Fruit fly (Drosophila melanogaster) whole organism, embryonic: ENCODE results near the gene CG33795.
A peak's percentile ranks its signal among the peaks of the same experiment; 100 is the strongest.

Experiments used
- Aef1 ChIP-seq: fragments of 200-800 bp; sonication (Bioruptor generic); IDR thresholded peaks from 3 replicates; pipeline ENCODE4 v1.3.6; 2022; ENCODE audit warnings: missing biosample characterization, missing genetic modification characterization
- BEAF-32 ChIP-seq: fragments of 200-800 bp; sonication (Bioruptor generic); optimal IDR thresholded peaks from 3 replicates; lab custom pipeline; 2017; ENCODE audit warnings: missing biosample characterization, missing genetic modification characterization, mild to moderate bottlenecking, moderate library complexity, missing genetic modification reagents
- CG10147 ChIP-seq: fragments of 200-800 bp; sonication (Bioruptor generic); optimal IDR thresholded peaks from 2 replicates; lab custom pipeline; 2019; ENCODE audit warnings: missing biosample characterization, mild to moderate bottlenecking, missing genetic modification characterization, moderate library complexity
- CG10267 ChIP-seq: fragments of 200-800 bp; sonication (Bioruptor generic); optimal IDR thresholded peaks from 2 replicates; lab custom pipeline; 2018; ENCODE audit warnings: missing biosample characterization, mild to moderate bottlenecking, missing genetic modification characterization, moderate library complexity
- CG10565 ChIP-seq: fragments of 200-800 bp; sonication (Bioruptor generic); optimal IDR thresholded peaks from 3 replicates; lab custom pipeline; 2016; ENCODE audit warnings: missing biosample characterization, mild to moderate bottlenecking, missing genetic modification characterization
- CG12104 ChIP-seq: fragments of 200-800 bp; sonication (Bioruptor generic); optimal IDR thresholded peaks from 3 replicates; lab custom pipeline; 2016; ENCODE audit warnings: missing biosample characterization, missing genetic modification characterization
- CG12155 ChIP-seq: fragments of 200-800 bp; sonication (Bioruptor generic); optimal IDR thresholded peaks from 3 replicates; lab custom pipeline; 2016; ENCODE audit warnings: missing biosample characterization, missing genetic modification characterization
- CG12942 ChIP-seq: fragments of 200-800 bp; sonication (Bioruptor generic); optimal IDR thresholded peaks from 3 replicates; lab custom pipeline; 2016; ENCODE audit warnings: missing biosample characterization, missing genetic modification characterization
- CG15073 ChIP-seq: fragments of 200-800 bp; sonication (Bioruptor generic); optimal IDR thresholded peaks from 2 replicates; lab custom pipeline; 2016; ENCODE audit warnings: missing biosample characterization, missing genetic modification characterization
- CG15269 ChIP-seq: fragments of 200-800 bp; sonication (Bioruptor generic); optimal IDR thresholded peaks from 2 replicates; lab custom pipeline; 2018; ENCODE audit warnings: missing biosample characterization, mild to moderate bottlenecking, missing genetic modification characterization, moderate library complexity
- CG1529 ChIP-seq: fragments of 200-800 bp; sonication (Bioruptor generic); optimal IDR thresholded peaks from 3 replicates; lab custom pipeline; 2018; ENCODE audit warnings: missing biosample characterization, missing genetic modification characterization
- CG15514 ChIP-seq: fragments of 200-800 bp; sonication (Bioruptor generic); optimal IDR thresholded peaks from 3 replicates; lab custom pipeline; 2017; ENCODE audit warnings: missing biosample characterization, missing genetic modification characterization, mild to moderate bottlenecking, moderate library complexity, missing genetic modification reagents
- CG1603 ChIP-seq: fragments of 200-800 bp; sonication (Bioruptor generic); optimal IDR thresholded peaks from 2 replicates; lab custom pipeline; 2019; ENCODE audit warnings: missing biosample characterization, mild to moderate bottlenecking, missing genetic modification characterization, moderate library complexity
- CG16863 ChIP-seq: fragments of 200-800 bp; sonication (Bioruptor generic); optimal IDR thresholded peaks from 3 replicates; lab custom pipeline; 2016; ENCODE audit warnings: missing biosample characterization, missing genetic modification characterization
- CG17361 ChIP-seq: fragments of 200-800 bp; sonication (Bioruptor generic); IDR thresholded peaks from 3 replicates; pipeline ENCODE4 v1.3.6; 2022; ENCODE audit warnings: missing biosample characterization, missing genetic modification characterization
- CG2202 ChIP-seq: fragments of 200-800 bp; sonication (Bioruptor generic); optimal IDR thresholded peaks from 2 replicates; lab custom pipeline; 2018; ENCODE audit warnings: missing biosample characterization, mild to moderate bottlenecking, missing genetic modification characterization
- CG4328 ChIP-seq: fragments of 200-800 bp; sonication (Bioruptor generic); optimal IDR thresholded peaks from 3 replicates; lab custom pipeline; 2017; ENCODE audit warnings: missing biosample characterization, missing genetic modification reagents, missing genetic modification characterization
- CG4424 ChIP-seq: fragments of 200-800 bp; sonication (Bioruptor generic); optimal IDR thresholded peaks from 3 replicates; lab custom pipeline; 2016; ENCODE audit warnings: missing biosample characterization, missing genetic modification characterization
- CG6254 ChIP-seq: fragments of 200-800 bp; sonication (Bioruptor generic); optimal IDR thresholded peaks from 3 replicates; lab custom pipeline; 2017; ENCODE audit warnings: mild to moderate bottlenecking, missing biosample characterization, missing genetic modification reagents, missing genetic modification characterization
- CG6683 ChIP-seq: fragments of 200-800 bp; sonication (Bioruptor generic); optimal IDR thresholded peaks from 2 replicates; lab custom pipeline; 2017; ENCODE audit warnings: missing biosample characterization, mild to moderate bottlenecking, missing genetic modification characterization, missing genetic modification reagents
- CG9817 ChIP-seq: fragments of 200-800 bp; sonication (Bioruptor generic); optimal IDR thresholded peaks from 2 replicates; lab custom pipeline; 2018; ENCODE audit warnings: missing biosample characterization, mild to moderate bottlenecking, missing genetic modification characterization, moderate library complexity
- CG9876 ChIP-seq: fragments of 200-800 bp; sonication (Bioruptor generic); optimal IDR thresholded peaks from 2 replicates; lab custom pipeline; 2016; ENCODE audit warnings: missing biosample characterization, missing genetic modification characterization
- Dip2 ChIP-seq: fragments of 200-800 bp; sonication (Bioruptor generic); IDR thresholded peaks from 2 replicates; pipeline ENCODE4 v1.3.6; 2022; ENCODE audit warnings: missing biosample characterization, missing genetic modification characterization
- Doc3 ChIP-seq: fragments of 200-800 bp; sonication (Bioruptor generic); IDR thresholded peaks from 3 replicates; pipeline ENCODE4 v1.3.6; 2022; ENCODE audit warnings: missing biosample characterization, missing genetic modification characterization; ENCODE audit not compliant: partially characterized antibody
- HmgD ChIP-seq: fragments of 200-800 bp; sonication (Bioruptor generic); optimal IDR thresholded peaks from 3 replicates; lab custom pipeline; 2016; ENCODE audit warnings: missing biosample characterization, missing genetic modification characterization
- Lim3 ChIP-seq: fragments of 200-800 bp; sonication (Bioruptor generic); IDR thresholded peaks from 2 replicates; pipeline ENCODE4 v1.3.6; 2022; ENCODE audit warnings: missing biosample characterization, missing genetic modification characterization
- Mrtf ChIP-seq: fragments of 200-800 bp; sonication (Bioruptor generic); IDR thresholded peaks from 3 replicates; pipeline ENCODE4 v1.3.6; 2022; ENCODE audit warnings: missing biosample characterization, missing genetic modification characterization
- NFAT ChIP-seq: fragments of 200-800 bp; sonication (Bioruptor generic); IDR thresholded peaks from 2 replicates; pipeline ENCODE4 v1.3.6; 2022; ENCODE audit warnings: missing biosample characterization, missing genetic modification characterization
- Pdp1 ChIP-seq, 2 experiments: fragments of 200-800 bp; sonication (Bioruptor generic); optimal IDR thresholded peaks; 3 replicates each; lab custom pipeline; 2016; ENCODE audit warnings: missing biosample characterization in 2 of 2, missing genetic modification characterization in 2 of 2, mild to moderate bottlenecking in 1 of 2, moderate library complexity in 1 of 2
- Spps ChIP-seq: fragments of 200-800 bp; sonication (Bioruptor generic); optimal IDR thresholded peaks from 2 replicates; lab custom pipeline; 2018; ENCODE audit warnings: missing biosample characterization, mild to moderate bottlenecking, missing genetic modification characterization
- ase ChIP-seq: fragments of 200-800 bp; sonication (Bioruptor generic); IDR thresholded peaks from 3 replicates; pipeline ENCODE4 v1.3.6; 2022; ENCODE audit warnings: missing biosample characterization, missing genetic modification characterization
- btn ChIP-seq: fragments of 200-800 bp; sonication (Bioruptor generic); optimal IDR thresholded peaks from 2 replicates; lab custom pipeline; 2016; ENCODE audit warnings: missing biosample characterization, missing genetic modification characterization
- crc ChIP-seq: fragments of 200-800 bp; sonication (Bioruptor generic); optimal IDR thresholded peaks from 2 replicates; lab custom pipeline; 2016; ENCODE audit warnings: missing biosample characterization, missing genetic modification characterization
- crol ChIP-seq: fragments of 200-800 bp; sonication (Bioruptor generic); IDR thresholded peaks from 2 replicates; pipeline ENCODE4 v1.3.6; 2022; ENCODE audit warnings: missing biosample characterization, missing genetic modification characterization
- dm ChIP-seq: fragments of 200-800 bp; sonication (Bioruptor generic); optimal IDR thresholded peaks from 3 replicates; lab custom pipeline; 2016; ENCODE audit warnings: missing biosample characterization, missing genetic modification characterization
- en ChIP-seq: fragments of 200-800 bp; sonication (Bioruptor generic); optimal IDR thresholded peaks from 2 replicates; lab custom pipeline; 2016; ENCODE audit warnings: missing biosample characterization, missing genetic modification characterization
- eyg ChIP-seq: fragments of 200-800 bp; sonication (Bioruptor generic); optimal IDR thresholded peaks from 3 replicates; lab custom pipeline; 2016; ENCODE audit warnings: missing biosample characterization, missing genetic modification characterization
- fd3F ChIP-seq: fragments of 200-800 bp; sonication (Bioruptor generic); optimal IDR thresholded peaks from 2 replicates; lab custom pipeline; 2018; ENCODE audit warnings: missing biosample characterization, mild to moderate bottlenecking, missing genetic modification characterization, moderate library complexity
- gcm2 ChIP-seq: fragments of 200-800 bp; sonication (Bioruptor generic); optimal IDR thresholded peaks from 2 replicates; lab custom pipeline; 2016; ENCODE audit warnings: missing biosample characterization, missing genetic modification characterization
- her ChIP-seq: fragments of 200-800 bp; sonication (Bioruptor generic); optimal IDR thresholded peaks from 2 replicates; lab custom pipeline; 2016; ENCODE audit warnings: missing biosample characterization, missing genetic modification characterization
- maf-S ChIP-seq: fragments of 200-800 bp; sonication (Bioruptor generic); optimal IDR thresholded peaks from 2 replicates; lab custom pipeline; 2016; ENCODE audit warnings: missing biosample characterization, missing genetic modification characterization
- oc ChIP-seq: fragments of 200-800 bp; sonication (Bioruptor generic); optimal IDR thresholded peaks from 2 replicates; lab custom pipeline; 2018; ENCODE audit warnings: missing biosample characterization, mild to moderate bottlenecking, missing genetic modification characterization, moderate library complexity
- pzg ChIP-seq: fragments of 200-800 bp; sonication (Bioruptor generic); optimal IDR thresholded peaks from 3 replicates; lab custom pipeline; 2018; ENCODE audit warnings: missing biosample characterization, mild to moderate bottlenecking, missing genetic modification characterization, moderate library complexity
- shn ChIP-seq: fragments of 200-800 bp; sonication (Bioruptor generic); optimal IDR thresholded peaks from 3 replicates; lab custom pipeline; 2016; ENCODE audit warnings: missing biosample characterization, missing genetic modification characterization
- stc ChIP-seq: fragments of 200-800 bp; sonication (Bioruptor generic); IDR thresholded peaks from 2 replicates; pipeline ENCODE4 v1.3.6; 2022; ENCODE audit warnings: missing biosample characterization, missing genetic modification characterization
- ttk ChIP-seq: fragments of 200-800 bp; sonication (Bioruptor generic); IDR thresholded peaks from 2 replicates; pipeline ENCODE4 v2.1.2; 2022; ENCODE audit warnings: missing biosample characterization, missing genetic modification characterization
- twi ChIP-seq: fragments of 200-800 bp; optimal IDR thresholded peaks from 2 replicates; lab custom pipeline; 2019; ENCODE audit warnings: missing biosample characterization, mild to moderate bottlenecking, missing genetic modification characterization, moderate library complexity
- unc-4 ChIP-seq: fragments of 200-800 bp; sonication (Bioruptor generic); IDR thresholded peaks from 2 replicates; pipeline ENCODE4 v1.3.6; 2022; ENCODE audit warnings: missing biosample characterization, missing genetic modification characterization; ENCODE audit not compliant: partially characterized antibody
- yki ChIP-seq: fragments of >200 bp; optimal IDR thresholded peaks from 3 replicates; lab custom pipeline; 2018

The CG33795 gene

DNA sequence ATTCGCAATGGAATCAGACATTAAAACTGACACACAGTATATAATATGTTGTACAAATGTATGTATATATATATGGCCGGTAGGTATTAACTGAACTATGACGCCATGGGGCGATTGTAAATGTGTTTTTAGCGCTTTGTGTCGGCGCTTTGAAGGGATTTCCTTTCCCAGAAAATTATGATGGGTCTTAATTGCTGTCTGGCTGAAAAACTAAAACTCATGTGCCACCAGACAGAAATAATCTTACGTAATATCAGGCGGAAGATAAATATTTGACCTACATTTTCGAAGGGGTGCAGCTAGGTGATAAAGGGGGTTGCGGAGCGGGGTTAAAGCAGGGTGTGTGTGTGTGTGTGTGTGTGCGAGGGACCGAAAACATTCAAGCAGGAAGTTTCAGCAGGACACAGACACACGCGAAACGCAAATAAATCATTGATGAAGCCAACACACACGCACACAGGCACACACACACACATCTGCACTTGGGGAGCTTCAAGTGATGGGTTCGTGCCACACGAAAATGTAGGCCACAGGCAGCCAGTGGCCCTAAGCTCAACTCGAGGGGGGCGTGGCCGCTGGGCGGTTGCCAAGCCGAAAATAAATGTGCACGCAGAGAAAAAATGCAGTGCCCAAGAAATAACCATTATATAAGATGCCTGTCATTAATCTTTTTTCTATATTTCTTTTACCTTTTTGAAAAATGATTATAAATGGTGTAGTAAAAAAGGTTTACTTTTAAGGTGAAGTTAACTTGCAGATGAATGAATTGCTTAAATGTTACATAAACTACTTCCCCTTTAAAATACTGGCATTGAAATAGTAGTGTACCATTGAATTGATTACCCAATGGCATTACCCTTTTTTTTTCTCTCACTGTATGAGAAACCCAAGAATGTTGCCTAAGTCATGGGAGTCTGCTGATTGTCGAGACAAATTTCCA, 13.7 kb downstream of the CG33795 start (continued):
- TF ChIP-seq gcm2 (GFP tag; lab: Kevin White, UChicago) (no peak), en (GFP tag; lab: Kevin White, UChicago) (peak; percentile 43), CG4424 (GFP tag; lab: Kevin White, UChicago) (peak; percentile 53), CG17361 (peak; percentile 40; the same call in 2 of the 3 replicates), CG2202 (tag; lab: Kevin White, UChicago) (no peak), CG16863 (GFP tag; lab: Kevin White, UChicago) (peak; percentile 35), oc (tag; lab: Kevin White, UChicago) (no peak), her (GFP tag; lab: Kevin White, UChicago) (peak; percentile 12), Mrtf (GFP tag; lab: Robert Waterston, UW) (no peak), fd3F (peak; percentile 11), ttk (GFP tag; lab: Robert Waterston, UW) (peak; percentile 30; the same call in 1 of the 2 replicates), pzg (GFP tag; lab: Kevin White, UChicago) (no peak), maf-S (GFP tag; lab: Kevin White, UChicago) (peak; percentile 14), CG12155 (GFP tag; lab: Kevin White, UChicago) (peak; percentile 7), ase (GFP tag; lab: Robert Waterston, UW) (no peak), CG10267 (tag; lab: Kevin White, UChicago) (peak; percentile 43), CG1603 (tag; lab: Kevin White, UChicago) (peak; percentile 34), Doc3 (GFP tag; lab: Robert Waterston, UW) (no peak), yki (lab: Kevin White, UChicago) (no peak), dm (peak; percentile 0), crc (peak; percentile 2), Lim3 (GFP tag; lab: Robert Waterston, UW) (0 out of 2 replicates have a peak, but pooled peaks have one; percentile 22), Spps (tag; lab: Kevin White, UChicago) (no peak), shn (GFP tag; lab: Kevin White, UChicago) (peak; percentile 29), CG12104 (GFP tag; lab: Kevin White, UChicago) (no peak), CG12942 (peak; percentile 23), CG1529 (GFP tag; lab: Kevin White, UChicago) (peak; percentile 56), CG6683 (peak; percentile 10), btn (peak; percentile 20), CG6254 (GFP tag; lab: Kevin White, UChicago) (peak; percentile 30), CG10565 (GFP tag; lab: Kevin White, UChicago) (no peak), CG15514 (GFP tag; lab: Kevin White, UChicago) (peak; percentile 14), CG10147 (GFP tag; lab: Kevin White, UChicago) (peak; percentile 25), twi (tag; lab: Kevin White, UChicago) (no peak), NFAT (GFP tag; lab: Robert Waterston, UW) (no peak), Pdp1 (GFP tag; optimal IDR thresholded peaks at IDR 0.05; lab: Kevin White, UChicago) (peak; percentile 57 to 74), BEAF-32 (GFP tag; lab: Kevin White, UChicago) (no peak), CG9817 (tag; lab: Kevin White, UChicago) (peak; percentile 38), stc (GFP tag; lab: Robert Waterston, UW) (no peak), CG4328 (GFP tag; lab: Kevin White, UChicago) (no peak), Aef1 (GFP tag; lab: Robert Waterston, UW) (no peak; the same call in 2 of the 3 replicates), crol (no peak), Dip2 (GFP tag; lab: Robert Waterston, UW) (no peak), CG9876 (no peak), eyg (GFP tag; lab: Kevin White, UChicago) (no peak), CG15269 (tag; lab: Kevin White, UChicago) (peak; percentile 61), CG15073 (GFP tag; lab: Kevin White, UChicago) (no peak), HmgD (GFP tag; lab: Kevin White, UChicago) (no peak), unc-4 (GFP tag; lab: Robert Waterston, UW) (no peak)
